Fruit fly (Drosophila melanogaster) S2 (cell line): Measurements from ENCODE around the gene Smg5.

ENCODE experiments used
- CG8478 ChIP-seq: fragments of >200 bp; optimal IDR thresholded peaks from 2 replicates; lab custom pipeline; 2018
- CTCF ChIP-seq, 2 experiments: fragments of >200 bp; optimal IDR thresholded peaks; 2 replicates each; lab custom pipeline; 2018

DNA sequence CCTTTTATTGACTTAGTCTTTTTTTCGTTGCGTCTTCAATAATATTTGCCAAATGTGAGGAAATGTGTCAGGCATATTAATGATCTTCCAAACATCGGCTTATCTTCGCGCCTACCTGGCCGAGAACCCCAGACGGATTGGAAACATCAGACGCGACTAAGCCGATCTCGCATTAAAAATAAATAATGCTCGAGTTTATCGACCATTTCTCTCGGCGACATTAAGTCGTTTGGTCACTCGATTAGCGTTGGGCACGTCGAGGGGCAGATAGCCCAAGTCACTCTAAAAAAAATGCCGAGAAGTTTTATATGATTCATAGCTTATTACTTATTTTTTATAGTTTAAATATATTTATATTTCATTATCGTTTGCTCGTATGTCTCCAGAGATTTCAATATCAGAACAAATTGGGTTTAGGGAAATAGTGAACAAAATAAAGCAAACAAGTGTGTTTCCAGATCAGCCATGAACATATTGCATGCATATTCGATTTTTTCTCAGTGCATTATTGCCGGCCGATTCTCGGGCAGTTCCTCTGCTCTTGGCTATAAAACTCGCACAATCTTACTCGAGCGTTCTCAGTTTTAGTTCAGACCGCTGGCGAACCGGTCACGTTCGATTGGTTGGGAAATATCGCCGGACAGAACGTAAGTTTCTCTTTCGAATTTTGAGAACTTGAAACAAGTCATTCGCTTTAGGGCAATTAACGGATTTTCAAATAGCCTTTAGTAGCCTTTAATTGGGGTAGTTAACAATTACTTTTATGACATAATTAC lies 799 bp upstream of the Smg5 start, which contains the start of gene Ance:
- no peak for TF ChIP-seq CG8478 (lab: Kevin White, UChicago)
- no peak for TF ChIP-seq CTCF (optimal IDR thresholded peaks at IDR 0.05; lab: Kevin White, UChicago)
